Worm (Caenorhabditis elegans): Measurements from ENCODE around the gene R11.3.

- TF ChIP-seq snpc-4 (tag; optimal IDR thresholded peaks at IDR 0.05) (peak; percentile 86), unc-62 (GFP tag; optimal IDR thresholded peaks at IDR 0.05) (no peak), nhr-237 (tag; optimal IDR thresholded peaks at IDR 0.05) (peak; percentile 2), tbx-2 (tag; optimal IDR thresholded peaks at IDR 0.05) (peak; percentile 76), nhr-47 (tag; optimal IDR thresholded peaks at IDR 0.05) (peak; percentile 94)
Measured at ce11 chrX:16209660-16210059, 10.6 kb upstream of the R11.3 start.

All from whole organism, L1 larva.